Fruit fly (Drosophila melanogaster) whole organism, embryonic: Measurements from ENCODE around the gene mRpS25.

ENCODE experiments used
- Aef1 ChIP-seq: fragments of 200-800 bp; sonication (Bioruptor generic); IDR thresholded peaks from 3 replicates; pipeline ENCODE4 v1.3.6; 2022; ENCODE audit warnings: missing biosample characterization, missing genetic modification characterization
- CG10267 ChIP-seq: fragments of 200-800 bp; sonication (Bioruptor generic); optimal IDR thresholded peaks from 2 replicates; lab custom pipeline; 2018; ENCODE audit warnings: missing biosample characterization, mild to moderate bottlenecking, missing genetic modification characterization, moderate library complexity
- CG10565 ChIP-seq: fragments of 200-800 bp; sonication (Bioruptor generic); optimal IDR thresholded peaks from 3 replicates; lab custom pipeline; 2016; ENCODE audit warnings: missing biosample characterization, mild to moderate bottlenecking, missing genetic modification characterization
- CG14050 ChIP-seq: fragments of 200-800 bp; sonication (Bioruptor generic); IDR thresholded peaks from 3 replicates; pipeline ENCODE4 v1.3.6; 2022; ENCODE audit warnings: missing biosample characterization, missing genetic modification characterization
- CG18476 ChIP-seq: fragments of 200-800 bp; sonication (Bioruptor generic); optimal IDR thresholded peaks from 2 replicates; lab custom pipeline; 2016; ENCODE audit warnings: missing biosample characterization, mild to moderate bottlenecking, missing genetic modification characterization
- CG18599 ChIP-seq: fragments of 200-800 bp; sonication (Bioruptor generic); optimal IDR thresholded peaks from 3 replicates; lab custom pipeline; 2017; ENCODE audit warnings: missing biosample characterization, missing genetic modification characterization, mild to moderate bottlenecking, moderate library complexity, missing genetic modification reagents
- CG2120 ChIP-seq: fragments of 200-800 bp; sonication (Bioruptor generic); optimal IDR thresholded peaks from 3 replicates; lab custom pipeline; 2016; ENCODE audit warnings: missing biosample characterization, missing genetic modification characterization
- CG2199 ChIP-seq: fragments of 200-800 bp; sonication (Bioruptor generic); IDR thresholded peaks from 3 replicates; pipeline ENCODE4 v1.3.6; 2022; ENCODE audit warnings: missing biosample characterization, missing genetic modification characterization
- CG3847 ChIP-seq: fragments of 200-800 bp; sonication (Bioruptor generic); IDR thresholded peaks from 2 replicates; pipeline ENCODE4 v1.3.6; 2022; ENCODE audit warnings: missing biosample characterization, missing genetic modification characterization
- CG4328 ChIP-seq: fragments of 200-800 bp; sonication (Bioruptor generic); optimal IDR thresholded peaks from 3 replicates; lab custom pipeline; 2017; ENCODE audit warnings: missing biosample characterization, missing genetic modification reagents, missing genetic modification characterization
- CG6272 ChIP-seq: fragments of 200-800 bp; sonication (Bioruptor generic); IDR thresholded peaks from 2 replicates; pipeline ENCODE4 v1.3.6; 2022; ENCODE audit warnings: missing biosample characterization, missing genetic modification characterization
- CG6791 ChIP-seq: fragments of 200-800 bp; sonication (Bioruptor generic); IDR thresholded peaks from 3 replicates; pipeline ENCODE4 v1.3.6; 2022; ENCODE audit warnings: missing biosample characterization, missing genetic modification characterization; ENCODE audit not compliant: partially characterized antibody
- CG8944 ChIP-seq: fragments of 200-800 bp; sonication (Bioruptor generic); optimal IDR thresholded peaks from 3 replicates; lab custom pipeline; 2016; ENCODE audit warnings: missing biosample characterization, missing genetic modification characterization
- D19B ChIP-seq: fragments of 200-800 bp; sonication (Bioruptor generic); optimal IDR thresholded peaks from 2 replicates; lab custom pipeline; 2017; ENCODE audit warnings: missing biosample characterization, mild to moderate bottlenecking, missing genetic modification characterization
- HLH4C ChIP-seq: fragments of 200-800 bp; sonication (Bioruptor generic); IDR thresholded peaks from 3 replicates; pipeline ENCODE4 v1.3.6; 2022; ENCODE audit warnings: missing biosample characterization, missing genetic modification characterization; ENCODE audit not compliant: partially characterized antibody
- HmgZ ChIP-seq: fragments of 200-800 bp; sonication (Bioruptor generic); optimal IDR thresholded peaks from 2 replicates; lab custom pipeline; 2018; ENCODE audit warnings: missing biosample characterization, mild to moderate bottlenecking, missing genetic modification characterization
- Hr78 ChIP-seq, 2 experiments: fragments of 200-800 bp in 1 of 2; fragments of >200 bp in 1 of 2; sonication (Bioruptor generic) in 1 of 2; optimal IDR thresholded peaks; 2 replicates each; lab custom pipeline; 2017 to 2019; ENCODE audit warnings: missing biosample characterization in 2 of 2, missing genetic modification characterization in 2 of 2, mild to moderate bottlenecking in 1 of 2, moderate library complexity in 1 of 2
- Kr ChIP-seq: fragments of 200-800 bp; sonication (Bioruptor generic); optimal IDR thresholded peaks from 2 replicates; lab custom pipeline; 2017; ENCODE audit warnings: missing biosample characterization, mild to moderate bottlenecking, missing genetic modification characterization
- Mad ChIP-seq: fragments of 200-800 bp; sonication (Bioruptor generic); optimal IDR thresholded peaks from 2 replicates; lab custom pipeline; 2016; ENCODE audit warnings: missing biosample characterization, missing genetic modification characterization
- NFAT ChIP-seq: fragments of 200-800 bp; sonication (Bioruptor generic); IDR thresholded peaks from 2 replicates; pipeline ENCODE4 v1.3.6; 2022; ENCODE audit warnings: missing biosample characterization, missing genetic modification characterization
- NK7.1 ChIP-seq: fragments of 200-800 bp; sonication (Bioruptor generic); optimal IDR thresholded peaks from 3 replicates; lab custom pipeline; 2016; ENCODE audit warnings: missing biosample characterization, missing genetic modification characterization
- Optix ChIP-seq: fragments of 200-800 bp; sonication (Bioruptor generic); IDR thresholded peaks from 3 replicates; pipeline ENCODE4 v1.3.6; 2022; ENCODE audit warnings: missing biosample characterization, missing genetic modification characterization
- Poxn ChIP-seq: fragments of 200-800 bp; sonication (Bioruptor generic); IDR thresholded peaks from 2 replicates; pipeline ENCODE4 v1.3.6; 2022; ENCODE audit warnings: missing biosample characterization, missing genetic modification characterization
- Sox100B ChIP-seq: fragments of 200-800 bp; sonication (Bioruptor generic); optimal IDR thresholded peaks from 3 replicates; lab custom pipeline; 2018; ENCODE audit warnings: missing biosample characterization, mild to moderate bottlenecking, missing genetic modification characterization
- Ssrp ChIP-seq: fragments of 200-800 bp; sonication (Bioruptor generic); optimal IDR thresholded peaks from 2 replicates; lab custom pipeline; 2018; ENCODE audit warnings: missing biosample characterization, mild to moderate bottlenecking, missing genetic modification characterization, moderate library complexity
- Taf1 ChIP-seq: fragments of 200-800 bp; sonication (Bioruptor generic); IDR thresholded peaks from 2 replicates; pipeline ENCODE4 v1.3.6; 2022; ENCODE audit warnings: missing biosample characterization, missing genetic modification characterization
- Xrp1 ChIP-seq: fragments of 200-800 bp; sonication (Bioruptor generic); IDR thresholded peaks from 2 replicates; pipeline ENCODE4 v1.3.6; 2022; ENCODE audit warnings: missing biosample characterization, missing genetic modification characterization
- abd-A ChIP-seq: fragments of 200-800 bp; sonication (Bioruptor generic); optimal IDR thresholded peaks from 3 replicates; lab custom pipeline; 2019; ENCODE audit warnings: missing biosample characterization, mild to moderate bottlenecking, missing genetic modification characterization, moderate library complexity
- ac ChIP-seq: fragments of 200-800 bp; sonication (Bioruptor generic); optimal IDR thresholded peaks from 3 replicates; lab custom pipeline; 2017; ENCODE audit warnings: missing biosample characterization, mild to moderate bottlenecking, missing genetic modification characterization
- al ChIP-seq: fragments of 200-800 bp; sonication (Bioruptor generic); IDR thresholded peaks from 2 replicates; pipeline ENCODE4 v1.3.6; 2022; ENCODE audit warnings: missing biosample characterization, missing genetic modification characterization
- btn ChIP-seq: fragments of 200-800 bp; sonication (Bioruptor generic); optimal IDR thresholded peaks from 2 replicates; lab custom pipeline; 2016; ENCODE audit warnings: missing biosample characterization, missing genetic modification characterization
- crol ChIP-seq: fragments of 200-800 bp; sonication (Bioruptor generic); IDR thresholded peaks from 2 replicates; pipeline ENCODE4 v1.3.6; 2022; ENCODE audit warnings: missing biosample characterization, missing genetic modification characterization
- dan ChIP-seq: fragments of 200-800 bp; sonication (Bioruptor generic); IDR thresholded peaks from 2 replicates; pipeline ENCODE4 v1.3.6; 2022; ENCODE audit warnings: missing biosample characterization, missing genetic modification characterization
- gcm ChIP-seq: fragments of 200-800 bp; sonication (Bioruptor generic); optimal IDR thresholded peaks from 2 replicates; lab custom pipeline; 2019; ENCODE audit warnings: missing biosample characterization, mild to moderate bottlenecking, missing genetic modification characterization, moderate library complexity
- gt ChIP-seq: fragments of 200-800 bp; sonication (Bioruptor generic); IDR thresholded peaks from 2 replicates; pipeline ENCODE4 v1.3.6; 2022; ENCODE audit warnings: missing biosample characterization, missing genetic modification characterization
- inv ChIP-seq: fragments of 200-800 bp; sonication (Bioruptor generic); IDR thresholded peaks from 2 replicates; pipeline ENCODE4 v1.3.6; 2022; ENCODE audit warnings: missing biosample characterization, missing genetic modification characterization; ENCODE audit not compliant: partially characterized antibody
- lab ChIP-seq: fragments of 200-800 bp; sonication (Bioruptor generic); optimal IDR thresholded peaks from 3 replicates; lab custom pipeline; 2017; ENCODE audit warnings: missing biosample characterization, missing genetic modification characterization, mild to moderate bottlenecking, moderate library complexity, missing genetic modification reagents
- lilli ChIP-seq: fragments of 200-800 bp; sonication (Bioruptor generic); optimal IDR thresholded peaks from 3 replicates; lab custom pipeline; 2016; ENCODE audit warnings: missing biosample characterization, missing genetic modification characterization
- otp ChIP-seq: fragments of 200-800 bp; sonication (Bioruptor generic); IDR thresholded peaks from 3 replicates; pipeline ENCODE4, ENCODE4 v1.3.6; 2022; ENCODE audit warnings: missing biosample characterization, missing genetic modification characterization
- p53 ChIP-seq: fragments of 200-800 bp; sonication (Bioruptor generic); optimal IDR thresholded peaks from 2 replicates; lab custom pipeline; 2016; ENCODE audit warnings: missing biosample characterization, missing genetic modification characterization
- psq ChIP-seq: fragments of 200-800 bp; sonication (Bioruptor generic); optimal IDR thresholded peaks from 2 replicates; lab custom pipeline; 2017; ENCODE audit warnings: missing biosample characterization, missing genetic modification characterization
- ranshi ChIP-seq: fragments of 200-800 bp; sonication (Bioruptor generic); IDR thresholded peaks from 2 replicates; pipeline ENCODE4 v1.3.6; 2022; ENCODE audit warnings: missing biosample characterization, missing genetic modification characterization
- schlank ChIP-seq: fragments of 200-800 bp; sonication (Bioruptor generic); optimal IDR thresholded peaks from 2 replicates; lab custom pipeline; 2018; ENCODE audit warnings: missing biosample characterization, mild to moderate bottlenecking, missing genetic modification characterization
- sisA ChIP-seq: fragments of 200-800 bp; sonication (Bioruptor generic); IDR thresholded peaks from 2 replicates; pipeline ENCODE4 v1.3.6; 2022; ENCODE audit warnings: missing biosample characterization, missing genetic modification characterization
- slbo ChIP-seq: fragments of 200-800 bp; sonication (Bioruptor generic); IDR thresholded peaks from 2 replicates; pipeline ENCODE4 v1.3.6; 2022; ENCODE audit warnings: missing biosample characterization, missing genetic modification characterization
- sug ChIP-seq: fragments of 200-800 bp; optimal IDR thresholded peaks from 2 replicates; lab custom pipeline; 2019; ENCODE audit warnings: missing biosample characterization, mild to moderate bottlenecking, missing genetic modification characterization, moderate library complexity
- unc-4 ChIP-seq: fragments of 200-800 bp; sonication (Bioruptor generic); IDR thresholded peaks from 2 replicates; pipeline ENCODE4 v1.3.6; 2022; ENCODE audit warnings: missing biosample characterization, missing genetic modification characterization; ENCODE audit not compliant: partially characterized antibody
- vfl ChIP-seq: fragments of 200-800 bp; sonication (Bioruptor generic); optimal IDR thresholded peaks from 2 replicates; lab custom pipeline; 2016; ENCODE audit warnings: missing biosample characterization, missing genetic modification characterization
- yki ChIP-seq: fragments of >200 bp; optimal IDR thresholded peaks from 3 replicates; lab custom pipeline; 2018
- zfh1 ChIP-seq: fragments of 200-800 bp; sonication (Bioruptor generic); IDR thresholded peaks from 3 replicates; pipeline ENCODE4 v1.3.6; 2022; ENCODE audit warnings: missing biosample characterization, missing genetic modification characterization
- zfh2 ChIP-seq: fragments of 200-800 bp; sonication (Bioruptor generic); optimal IDR thresholded peaks from 2 replicates; lab custom pipeline; 2016; ENCODE audit warnings: missing biosample characterization, missing genetic modification characterization

mRpS25 gene

DNA sequence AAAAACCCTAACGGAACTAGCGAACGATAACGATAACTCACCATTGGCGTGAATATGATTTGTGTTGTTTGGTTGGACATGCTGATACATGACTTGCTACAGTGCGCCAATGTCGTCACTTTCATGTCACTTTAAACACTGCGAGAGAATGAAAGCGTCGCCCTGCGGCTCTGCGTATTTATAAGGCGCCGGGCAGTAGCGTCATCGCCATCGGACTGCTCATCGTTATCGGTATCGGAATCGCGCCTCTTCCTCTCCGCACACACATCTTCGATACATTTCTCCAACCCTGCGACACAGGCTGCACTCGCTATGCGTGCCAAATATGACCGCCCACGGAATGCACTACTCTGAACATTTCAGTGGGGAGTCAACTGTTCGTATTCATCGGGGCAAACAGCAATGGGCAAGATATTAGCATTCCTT lies 19.7 kb upstream of the mRpS25 start, which contains the start of gene sbm (continued):
- TF ChIP-seq al = peak; percentile 62
- no peak for TF ChIP-seq psq (GFP tag; lab: Kevin White, UChicago)
- peak; percentile 52; the same call in 2 of the 3 replicates for TF ChIP-seq Aef1 (GFP tag; lab: Robert Waterston, UW)
- TF ChIP-seq HLH4C = peak; percentile 90
- 0 out of 3 replicates have a peak, but pooled peaks have one; percentile 16 for TF ChIP-seq CG14050 (GFP tag; lab: Robert Waterston, UW)
- TF ChIP-seq abd-A = peak; percentile 65
- no peak for TF ChIP-seq Sox100B
- TF ChIP-seq CG10565 (GFP tag; lab: Kevin White, UChicago) = no peak
- peak; percentile 57 for TF ChIP-seq sisA (GFP tag; lab: Robert Waterston, UW)
- 0 out of 3 replicates have a peak, but pooled peaks have one; percentile 39 for TF ChIP-seq CG2199 (GFP tag; lab: Robert Waterston, UW)
- TF ChIP-seq yki (lab: Kevin White, UChicago) = no peak
- peak; percentile 37 for TF ChIP-seq CG18599 (GFP tag; lab: Kevin White, UChicago)
- peak; percentile 83 for TF ChIP-seq slbo (GFP tag; lab: Robert Waterston, UW)
- peak; percentile 65 for TF ChIP-seq CG6272
- no peak for TF ChIP-seq Hr78 (GFP tag; optimal IDR thresholded peaks at IDR 0.05; lab: Kevin White, UChicago)
- no peak for TF ChIP-seq schlank (tag; lab: Kevin White, UChicago)
- no peak for TF ChIP-seq btn (GFP tag; lab: Kevin White, UChicago)
- TF ChIP-seq CG10267 (tag; lab: Kevin White, UChicago) = no peak
- no peak for TF ChIP-seq gt (GFP tag; lab: Robert Waterston, UW)
- TF ChIP-seq otp (GFP tag; lab: Robert Waterston, UW) = peak; percentile 12; the same call in 1 of the 3 replicates
- peak; percentile 73 for TF ChIP-seq NFAT
- TF ChIP-seq dan (GFP tag; lab: Robert Waterston, UW) = no peak
- peak; percentile 67; the same call in 2 of the 3 replicates for TF ChIP-seq zfh1 (GFP tag; lab: Robert Waterston, UW)
- peak; percentile 56 for TF ChIP-seq p53 (GFP tag; lab: Kevin White, UChicago)
- peak; percentile 54 for TF ChIP-seq CG8944 (GFP tag; lab: Kevin White, UChicago)
- TF ChIP-seq Ssrp (tag; lab: Kevin White, UChicago) = peak; percentile 5
- peak; percentile 24; the same call in 1 of the 2 replicates for TF ChIP-seq Xrp1 (GFP tag; lab: Robert Waterston, UW)
- TF ChIP-seq zfh2 = peak; percentile 52
- TF ChIP-seq lab = peak; percentile 46
- TF ChIP-seq gcm (GFP tag; lab: Kevin White, UChicago) = no peak
- TF ChIP-seq unc-4 (GFP tag; lab: Robert Waterston, UW) = peak; percentile 56
- peak; percentile 7 for TF ChIP-seq CG4328
- TF ChIP-seq crol (GFP tag; lab: Robert Waterston, UW) = peak; percentile 74
- TF ChIP-seq Optix (GFP tag; lab: Robert Waterston, UW) = peak; percentile 32; the same call in 1 of the 3 replicates
- TF ChIP-seq lilli (GFP tag; lab: Kevin White, UChicago) = peak; percentile 36
- no peak for TF ChIP-seq Kr (GFP tag; lab: Kevin White, UChicago)
- TF ChIP-seq vfl = no peak
- TF ChIP-seq Poxn (GFP tag; lab: Robert Waterston, UW) = no peak
- TF ChIP-seq Mad (GFP tag; lab: Kevin White, UChicago) = no peak
- peak; percentile 18 for TF ChIP-seq D19B (GFP tag; lab: Kevin White, UChicago)
- TF ChIP-seq Taf1 (GFP tag; lab: Robert Waterston, UW) = no peak; the same call in 1 of the 2 replicates
- no peak for TF ChIP-seq sug
- TF ChIP-seq ac (GFP tag; lab: Kevin White, UChicago) = no peak
- TF ChIP-seq CG2120 = peak; percentile 69
- TF ChIP-seq HmgZ (tag; lab: Kevin White, UChicago) = peak; percentile 29
- peak; percentile 19; the same call in 1 of the 2 replicates for TF ChIP-seq ranshi (GFP tag; lab: Robert Waterston, UW)
- TF ChIP-seq CG18476 (GFP tag; lab: Kevin White, UChicago) = peak; percentile 36
- TF ChIP-seq CG3847 (GFP tag; lab: Robert Waterston, UW) = peak; percentile 54; the same call in 1 of the 2 replicates
- TF ChIP-seq CG6791 (GFP tag; lab: Robert Waterston, UW) = peak; percentile 90
- TF ChIP-seq inv (GFP tag; lab: Robert Waterston, UW) = peak; percentile 50; the same call in 1 of the 2 replicates
- no peak for TF ChIP-seq NK7.1 (GFP tag; lab: Kevin White, UChicago)
